Worm (Caenorhabditis elegans) whole organism, mixed stage, embryonic: ENCODE measurements around the gene sri-47.

ENCODE experiments used
- M03D4.4 ChIP-seq: sonication (generic microtip); optimal IDR thresholded peaks from 2 replicates; lab custom pipeline; 2017; ENCODE audit warnings: mild to moderate bottlenecking, missing genetic modification characterization, missing compliant biosample characterization
- ceh-39 ChIP-seq: fragments of 150-350 bp; optimal IDR thresholded peaks from 2 replicates; lab custom pipeline; 2014; ENCODE audit warnings: missing biosample characterization, missing genetic modification characterization
- elt-1 ChIP-seq: sonication (generic microtip); optimal IDR thresholded peaks from 2 replicates; lab custom pipeline; 2017; ENCODE audit warnings: missing genetic modification characterization, mild to moderate bottlenecking, missing compliant biosample characterization, antibody characterized with exemption, moderate library complexity, borderline replicate concordance; ENCODE audit not compliant: insufficient read depth
- elt-3 ChIP-seq: fragments of 150-350 bp; optimal IDR thresholded peaks from 2 replicates; lab custom pipeline; 2014; ENCODE audit warnings: missing biosample characterization, missing genetic modification characterization
- flh-1 ChIP-seq: fragments of 200-800 bp; sonication (Bioruptor generic); optimal IDR thresholded peaks from 2 replicates; lab custom pipeline; 2018; ENCODE audit warnings: mild to moderate bottlenecking, missing genetic modification characterization, moderate library complexity, missing compliant biosample characterization
- lsy-2 ChIP-seq: fragments of 150-350 bp; optimal IDR thresholded peaks from 2 replicates; lab custom pipeline; 2014; ENCODE audit warnings: missing biosample characterization, missing genetic modification characterization
- nhr-237 ChIP-seq: fragments of 150-350 bp; optimal IDR thresholded peaks from 2 replicates; lab custom pipeline; 2014; ENCODE audit warnings: missing biosample characterization, missing genetic modification characterization

- TF ChIP-seq nhr-237 (tag; lab: Kevin White, UChicago) (no peak), flh-1 (no peak), M03D4.4 (tag; lab: Kevin White, UChicago) (no peak), elt-3 (tag; lab: Kevin White, UChicago) (no peak), elt-1 (no peak), lsy-2 (tag; lab: Kevin White, UChicago) (no peak), ceh-39 (tag; lab: Kevin White, UChicago) (no peak)
Observed at ce11 chrII:2659364-2659763, 2.7 kb downstream of the sri-47 start, which contains the start of gene gcy-21.
